Worm (Caenorhabditis elegans) whole organism, midembryonic: ENCODE results near the gene algn-2.
A peak's percentile ranks its signal among the peaks of the same experiment; 100 is the strongest.

Source experiments
- T22C8.4 ChIP-seq: fragments of 200-800 bp; sonication (Bioruptor generic); IDR thresholded peaks from 2 replicates; pipeline ENCODE4 v1.3.6; 2022; ENCODE audit warnings: missing genetic modification characterization, missing compliant biosample characterization
- cog-1 ChIP-seq: sonication (generic microtip); optimal IDR thresholded peaks from 2 replicates; lab custom pipeline; 2016; ENCODE audit warnings: missing genetic modification characterization, missing compliant biosample characterization
- flt-1 ChIP-seq: fragments of 200-800 bp; sonication (Bioruptor generic); IDR thresholded peaks from 2 replicates; pipeline ENCODE4 v1.3.6; 2022; ENCODE audit warnings: missing genetic modification characterization, missing compliant biosample characterization
- klf-2 ChIP-seq: fragments of 200-800 bp; sonication (Bioruptor generic); conservative IDR thresholded peaks from 2 replicates; pipeline ENCODE4 v1.3.6; 2022; ENCODE audit warnings: missing genetic modification reagents, missing genetic modification characterization, missing compliant biosample characterization
- med-1 ChIP-seq: sonication (generic microtip); optimal IDR thresholded peaks from 2 replicates; lab custom pipeline; 2017; ENCODE audit warnings: missing genetic modification characterization, mild to moderate bottlenecking, missing compliant biosample characterization, antibody characterized with exemption, missing genetic modification reagents; ENCODE audit not compliant: insufficient read depth
- ref-1 ChIP-seq: fragments of 200-800 bp; sonication (Bioruptor generic); conservative IDR thresholded peaks from 2 replicates; pipeline ENCODE4 v1.3.6; 2022; ENCODE audit warnings: missing genetic modification reagents, missing genetic modification characterization, missing compliant biosample characterization
- tab-1 ChIP-seq: fragments of 200-800 bp; sonication (Bioruptor generic); IDR thresholded peaks from 2 replicates; pipeline ENCODE4 v1.3.6; 2022; ENCODE audit warnings: missing genetic modification characterization, missing compliant biosample characterization
- ztf-23 ChIP-seq: fragments of 200-800 bp; sonication (Bioruptor generic); IDR thresholded peaks from 2 replicates; pipeline ENCODE4 v1.3.6; 2022; ENCODE audit warnings: missing genetic modification reagents, missing genetic modification characterization, missing compliant biosample characterization
- ztf-29 ChIP-seq: fragments of 200-800 bp; sonication (Bioruptor generic); IDR thresholded peaks from 2 replicates; pipeline ENCODE4 v1.3.6; 2022; ENCODE audit warnings: missing genetic modification reagents, missing genetic modification characterization, missing compliant biosample characterization

The algn-2 gene

ce11 chrII:5365645-5366044, 9.4 kb upstream of the algn-2 start, which contains the start of gene F09E5.16:
F09E5.16 (minus strand) TSS chrII:5365745.
- TF ChIP-seq tab-1 (GFP tag; lab: Robert Waterston, UW): no peak
- TF ChIP-seq ref-1 (GFP tag; lab: Robert Waterston, UW): no peak
- no peak for TF ChIP-seq klf-2 (GFP tag; lab: Robert Waterston, UW)
- TF ChIP-seq T22C8.4 (GFP tag; lab: Robert Waterston, UW): no peak
- no peak for TF ChIP-seq cog-1 (tag; lab: Kevin White, UChicago)
- TF ChIP-seq ztf-23: no peak
- TF ChIP-seq flt-1 (GFP tag; lab: Robert Waterston, UW): no peak
- TF ChIP-seq med-1: no peak
- TF ChIP-seq ztf-29: no peak

ce11 chrII:5370641-5371040, 4.4 kb upstream of the algn-2 start, which contains the start of gene F09E5.12:
F09E5.12 (minus strand) TSS chrII:5370741.
- no peak for TF ChIP-seq T22C8.4 (GFP tag; lab: Robert Waterston, UW)
- no peak for TF ChIP-seq med-1
- TF ChIP-seq ztf-23: no peak
- no peak for TF ChIP-seq ref-1 (GFP tag; lab: Robert Waterston, UW)
- no peak for TF ChIP-seq ztf-29

DNA sequence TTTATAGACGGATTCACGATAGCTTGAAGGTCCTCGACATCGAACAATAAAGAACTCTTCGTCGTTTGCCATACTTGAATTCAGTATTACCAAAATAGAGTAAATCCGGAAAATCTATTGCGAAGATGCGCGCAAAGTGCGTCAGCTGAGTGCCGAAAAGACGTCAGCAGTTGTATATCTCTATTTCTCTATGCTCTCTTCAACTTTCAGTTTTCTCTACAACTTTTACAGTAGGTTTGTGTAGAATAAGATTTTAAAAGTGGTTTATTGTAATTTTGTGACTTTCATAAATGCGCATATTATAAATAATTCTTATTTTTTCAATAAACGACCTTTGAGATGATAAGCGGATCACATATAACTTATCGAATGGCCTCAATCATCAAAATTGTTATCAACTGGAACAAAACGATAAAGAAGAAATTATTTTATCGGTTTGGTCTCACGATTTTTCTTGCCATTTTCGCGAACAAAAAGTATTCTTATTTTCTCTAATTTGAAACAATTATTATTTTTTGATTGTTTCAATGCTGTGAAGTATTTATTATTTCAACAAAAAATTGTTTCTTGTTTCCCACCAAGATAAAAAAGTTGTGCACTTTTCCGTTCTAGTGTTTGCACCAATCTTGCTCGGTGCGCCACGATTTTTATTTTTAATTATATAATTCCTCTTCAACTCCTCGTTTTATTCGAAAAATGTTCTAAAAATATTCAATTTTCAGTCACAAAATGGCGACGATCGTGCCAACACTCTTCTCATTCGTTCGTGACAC, 1.6 kb upstream of the algn-2 start, which contains the start of the genes agt-2 and F09E5.3:
agt-2 (minus strand) TSS at position 553 of the 773 bp plus-strand sequence.
F09E5.3 (plus strand) TSS at position 723 of the 773 bp plus-strand sequence.
- no peak for TF ChIP-seq med-1
- peak; percentile 62; the same call in 1 of the 2 replicates for TF ChIP-seq ztf-23
- TF ChIP-seq ztf-29: 0 out of 2 replicates have a peak, but pooled peaks have one; percentile 27
- TF ChIP-seq ref-1 (GFP tag; lab: Robert Waterston, UW): no peak
- peak; percentile 47 for TF ChIP-seq cog-1 (tag; lab: Kevin White, UChicago)
- TF ChIP-seq flt-1 (GFP tag; lab: Robert Waterston, UW): peak; percentile 71

DNA sequence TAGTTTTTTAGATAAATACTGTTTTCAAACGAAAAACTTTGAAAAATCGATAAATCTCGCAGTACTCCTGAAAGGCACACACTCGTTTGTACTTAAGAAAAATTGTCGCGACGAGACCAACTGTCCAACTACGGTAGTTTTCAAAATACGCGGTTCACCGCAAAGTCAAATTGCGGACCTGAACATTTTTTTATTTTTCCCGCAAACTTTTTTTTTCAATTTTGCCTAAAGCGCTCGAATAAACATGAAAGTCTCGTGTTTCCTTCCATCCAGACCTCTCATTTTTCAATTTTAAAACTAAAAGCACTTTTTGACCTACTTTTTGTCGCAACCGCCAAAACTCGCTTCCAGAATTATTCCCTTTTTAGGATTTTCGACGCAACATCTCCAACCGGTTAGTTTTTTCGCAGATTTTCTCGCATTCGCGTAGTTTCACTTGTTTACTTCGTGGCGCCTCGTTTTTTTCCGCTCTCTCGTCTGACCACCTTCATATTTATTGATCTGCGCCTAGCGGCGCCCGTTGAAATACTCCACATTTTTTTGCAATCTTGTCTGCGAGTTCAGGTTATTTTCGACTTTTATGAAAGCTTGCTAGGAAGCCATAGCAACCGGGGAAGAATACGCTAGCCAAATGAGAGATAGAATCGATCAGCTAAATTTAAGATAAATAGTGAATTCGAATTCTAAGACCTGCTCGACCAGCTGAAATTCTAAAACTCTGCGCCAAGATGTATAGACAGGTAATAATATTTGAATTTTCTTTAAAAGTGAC, 2.6 kb downstream of the algn-2 start, which contains the start of gene prdx-2:
prdx-2 (plus strand) TSS at position 729 of the 772 bp plus-strand sequence.
- no peak for TF ChIP-seq med-1
- TF ChIP-seq ztf-23: no peak
- TF ChIP-seq ztf-29: no peak

DNA sequence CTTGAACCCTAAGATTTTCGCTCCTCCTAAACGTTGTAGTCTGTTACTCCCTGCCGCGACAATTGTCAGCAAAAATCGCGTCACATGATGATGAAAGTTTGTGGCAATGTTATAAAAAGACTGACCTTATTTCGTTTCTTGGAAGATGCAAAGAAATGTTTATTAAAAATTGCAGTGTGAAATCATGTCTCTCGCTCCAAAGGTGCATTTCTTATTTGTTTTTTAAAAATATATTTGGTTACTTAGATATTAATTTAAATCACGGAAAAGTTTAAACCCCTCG, 3.1 kb downstream of the algn-2 start:
- TF ChIP-seq med-1: no peak
- TF ChIP-seq ztf-23: no peak
- no peak for TF ChIP-seq ref-1 (GFP tag; lab: Robert Waterston, UW)
- TF ChIP-seq T22C8.4 (GFP tag; lab: Robert Waterston, UW): no peak
- no peak for TF ChIP-seq ztf-29

DNA sequence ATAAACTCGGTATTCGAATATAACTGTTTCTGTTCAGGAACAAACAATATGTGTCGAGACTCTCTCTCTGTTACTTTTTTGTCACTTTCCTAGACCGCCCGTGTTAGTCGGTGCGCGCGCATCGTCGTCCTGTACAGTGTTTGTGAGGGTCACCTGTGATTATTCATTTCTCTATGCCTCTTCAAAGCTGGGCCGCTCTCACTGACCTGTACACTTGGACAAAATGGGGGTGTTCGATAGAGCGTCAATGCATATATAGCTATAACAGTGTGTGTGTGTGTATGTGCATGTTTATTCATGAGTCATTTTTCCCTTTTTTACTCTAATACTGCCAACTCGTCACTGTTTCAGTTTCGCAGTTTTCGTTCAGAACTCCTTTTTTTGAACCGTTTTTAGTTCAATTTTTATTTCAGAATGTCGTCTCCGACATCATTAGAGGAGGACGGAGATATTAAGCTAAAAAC, 4.6 kb downstream of the algn-2 start, which contains the start of gene pkc-3:
pkc-3 (plus strand) TSS at position 414 of the 464 bp plus-strand sequence.
- peak; percentile 64; the same call in 1 of the 2 replicates for TF ChIP-seq flt-1 (GFP tag; lab: Robert Waterston, UW)
- TF ChIP-seq T22C8.4 (GFP tag; lab: Robert Waterston, UW): no peak
- no peak for TF ChIP-seq ref-1 (GFP tag; lab: Robert Waterston, UW)

DNA sequence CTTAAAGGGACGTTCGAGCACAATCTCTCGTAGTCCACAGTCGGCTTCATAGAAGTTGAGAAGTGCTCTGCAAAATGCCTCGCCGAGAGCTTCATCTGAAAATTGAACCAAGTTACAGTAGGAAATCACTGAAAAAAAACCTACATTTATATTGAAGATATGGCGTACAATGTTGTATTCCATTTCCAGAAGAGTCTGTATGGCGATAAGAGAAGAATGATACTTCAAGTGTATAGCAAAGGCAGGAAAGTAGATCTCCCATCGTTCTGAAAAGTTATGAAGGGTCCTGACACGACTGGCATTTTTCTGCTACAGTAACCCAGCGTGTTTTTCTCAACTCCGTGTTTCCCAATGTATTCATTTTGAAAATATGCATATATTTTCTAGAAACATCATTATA, 9.2 kb downstream of the algn-2 start:
- TF ChIP-seq flt-1 (GFP tag; lab: Robert Waterston, UW): no peak
- TF ChIP-seq ref-1 (GFP tag; lab: Robert Waterston, UW): no peak
- TF ChIP-seq tab-1 (GFP tag; lab: Robert Waterston, UW): no peak
- no peak for TF ChIP-seq ztf-23
- no peak for TF ChIP-seq cog-1 (tag; lab: Kevin White, UChicago)
- no peak for TF ChIP-seq med-1
- no peak for TF ChIP-seq ztf-29
- TF ChIP-seq T22C8.4 (GFP tag; lab: Robert Waterston, UW): no peak
- no peak for TF ChIP-seq klf-2 (GFP tag; lab: Robert Waterston, UW)

DNA sequence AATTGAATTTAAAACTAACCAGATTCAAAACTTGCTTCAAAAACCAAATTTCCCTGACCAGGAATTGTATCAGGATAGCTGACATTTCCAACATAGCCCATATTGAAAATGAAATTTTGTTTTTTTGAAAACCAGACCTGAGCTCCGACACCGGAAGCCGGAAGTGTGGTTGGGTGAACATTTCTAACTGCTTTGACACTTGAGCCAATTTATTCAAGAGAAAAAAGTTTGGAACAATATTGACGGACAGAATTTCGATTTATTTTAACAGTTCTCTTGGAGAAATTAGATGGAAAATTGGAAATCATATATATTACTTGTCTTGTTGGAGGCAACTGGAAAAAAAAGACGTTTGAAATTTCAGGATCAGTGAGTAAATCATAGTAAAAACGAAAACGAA, 12.2 kb downstream of the algn-2 start, which contains the start of gene ccpp-6:
ccpp-6 (minus strand) TSS at position 101 of the 400 bp plus-strand sequence.
- no peak for TF ChIP-seq T22C8.4 (GFP tag; lab: Robert Waterston, UW)
- no peak for TF ChIP-seq ztf-23
- no peak for TF ChIP-seq ztf-29
- no peak for TF ChIP-seq med-1
- TF ChIP-seq klf-2 (GFP tag; lab: Robert Waterston, UW): no peak
- TF ChIP-seq tab-1 (GFP tag; lab: Robert Waterston, UW): no peak
- TF ChIP-seq cog-1 (tag; lab: Kevin White, UChicago): no peak
- TF ChIP-seq flt-1 (GFP tag; lab: Robert Waterston, UW): no peak
- TF ChIP-seq ref-1 (GFP tag; lab: Robert Waterston, UW): no peak

DNA sequence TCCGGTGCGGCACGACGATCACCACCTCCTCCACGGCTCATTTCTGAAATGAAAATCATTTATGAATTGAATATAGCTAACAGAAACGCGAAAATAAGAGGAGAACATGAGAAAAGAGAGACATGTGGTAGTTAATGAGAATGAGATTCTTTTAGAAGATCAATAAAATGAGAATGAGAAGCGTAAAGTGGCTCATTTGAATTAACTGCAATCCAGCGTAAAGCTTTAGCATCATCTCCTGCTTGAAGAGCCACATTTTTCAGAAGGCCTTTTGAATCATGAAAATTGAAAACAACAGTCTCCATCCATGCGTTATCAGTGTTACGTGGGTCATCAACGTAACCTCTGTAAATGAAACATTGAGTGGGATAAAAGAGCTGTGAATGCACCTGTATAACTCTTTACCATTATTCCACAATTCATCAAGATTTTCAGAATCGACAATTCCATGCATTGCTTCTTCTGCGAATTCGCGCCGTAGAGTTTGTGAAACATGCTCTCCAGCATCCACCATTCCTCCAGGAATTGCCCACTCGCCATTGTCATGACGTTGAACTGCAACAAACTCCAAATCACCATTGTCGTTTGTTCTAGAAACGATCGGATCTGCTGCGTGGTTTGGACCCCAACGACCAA, 13.8 kb downstream of the algn-2 start, which contains the start of gene rsp-4:
rsp-4 (minus strand) TSS at position 51 of the 636 bp plus-strand sequence.
- no peak for TF ChIP-seq med-1
- TF ChIP-seq klf-2 (GFP tag; lab: Robert Waterston, UW): no peak
- TF ChIP-seq ref-1 (GFP tag; lab: Robert Waterston, UW): no peak
- no peak for TF ChIP-seq cog-1 (tag; lab: Kevin White, UChicago)
- no peak for TF ChIP-seq T22C8.4 (GFP tag; lab: Robert Waterston, UW)
- TF ChIP-seq ztf-23: no peak
- TF ChIP-seq ztf-29: no peak
- no peak for TF ChIP-seq flt-1 (GFP tag; lab: Robert Waterston, UW)
- no peak for TF ChIP-seq tab-1 (GFP tag; lab: Robert Waterston, UW)
